Worm (Caenorhabditis elegans): ENCODE data around the gene nlp-43.

Gene nlp-43

ce11 chrIII:5089489-5089888 lies 47.3 kb downstream of the nlp-43 start:
- TF ChIP-seq dao-5 (tag; optimal IDR thresholded peaks at IDR 0.05) (no peak), W03F9.2 (tag; optimal IDR thresholded peaks at IDR 0.05) (no peak), him-1 (tag; optimal IDR thresholded peaks at IDR 0.05) (no peak)

- TF ChIP-seq him-1 (tag; optimal IDR thresholded peaks at IDR 0.05) (no peak), dao-5 (tag; optimal IDR thresholded peaks at IDR 0.05) (no peak), W03F9.2 (tag; optimal IDR thresholded peaks at IDR 0.05) (no peak)
Observed at ce11 chrIII:5092345-5092744, 50.1 kb downstream of the nlp-43 start.
